Worm (Caenorhabditis elegans) whole organism, late embryonic: ENCODE measurements around the gene Y66C5A.2.

Experiments
- K09A11.1 ChIP-seq: sonication (generic microtip); optimal IDR thresholded peaks from 2 replicates; lab custom pipeline; 2017; ENCODE audit warnings: antibody characterized with exemption, mild to moderate bottlenecking, missing genetic modification characterization, missing compliant biosample characterization; ENCODE audit not compliant: insufficient read depth
- ama-1 ChIP-seq: fragments of 150-350 bp; optimal IDR thresholded peaks from 2 replicates; lab custom pipeline; 2014
- ceh-22 ChIP-seq: sonication (generic microtip); optimal IDR thresholded peaks from 2 replicates; lab custom pipeline; 2017; ENCODE audit warnings: missing biosample characterization, missing genetic modification characterization
- pha-4 ChIP-seq: fragments of 150-350 bp; optimal IDR thresholded peaks from 2 replicates; lab custom pipeline; 2018; ENCODE audit warnings: missing biosample characterization, missing genetic modification reagents, missing genetic modification characterization

ce11 chrX:14486503-14486902 lies 26.0 kb downstream of the Y66C5A.2 start:
- TF ChIP-seq K09A11.1 (no peak), ama-1 (no peak), pha-4 (tag; lab: Kevin White, UChicago) (no peak), ceh-22 (tag; lab: Kevin White, UChicago) (no peak)
